Fruit fly (Drosophila melanogaster) whole organism, pupa: ENCODE measurements around the gene Pif1B.

Source experiments
- CG10348 ChIP-seq: fragments of 200-800 bp; sonication (Bioruptor generic); IDR thresholded peaks from 2 replicates; pipeline ENCODE4 v1.3.6; 2022; ENCODE audit warnings: missing biosample characterization, missing genetic modification characterization
- CG12605 ChIP-seq: fragments of 200-800 bp; sonication (Bioruptor generic); IDR thresholded peaks from 2 replicates; pipeline ENCODE4 v1.3.6; 2022; ENCODE audit warnings: missing biosample characterization, missing genetic modification characterization
- CG13204 ChIP-seq: fragments of 200-800 bp; sonication (Bioruptor generic); optimal IDR thresholded peaks from 2 replicates; lab custom pipeline; 2018; ENCODE audit warnings: missing biosample characterization, mild to moderate bottlenecking, missing genetic modification characterization, moderate library complexity
- CG14655 ChIP-seq: fragments of 200-800 bp; sonication (Bioruptor generic); optimal IDR thresholded peaks from 3 replicates; lab custom pipeline; 2017; ENCODE audit warnings: mild to moderate bottlenecking, missing biosample characterization, missing genetic modification reagents, missing genetic modification characterization
- CG15710 ChIP-seq: fragments of 200-800 bp; sonication (Bioruptor generic); optimal IDR thresholded peaks from 2 replicates; lab custom pipeline; 2018; ENCODE audit warnings: missing biosample characterization, mild to moderate bottlenecking, missing genetic modification characterization, moderate library complexity
- CG17806 ChIP-seq: fragments of 200-800 bp; sonication (Bioruptor generic); optimal IDR thresholded peaks from 2 replicates; lab custom pipeline; 2018; ENCODE audit warnings: missing biosample characterization, mild to moderate bottlenecking, missing genetic modification characterization, moderate library complexity
- CG32121 ChIP-seq: fragments of 200-800 bp; sonication (Bioruptor generic); IDR thresholded peaks from 2 replicates; pipeline ENCODE4 v1.3.6; 2022; ENCODE audit warnings: missing biosample characterization, missing genetic modification characterization
- CG34367 ChIP-seq: fragments of 200-800 bp; sonication (Bioruptor generic); optimal IDR thresholded peaks from 2 replicates; lab custom pipeline; 2018; ENCODE audit warnings: missing biosample characterization, mild to moderate bottlenecking, missing genetic modification characterization
- CG4496 ChIP-seq: fragments of 200-800 bp; sonication (Bioruptor generic); IDR thresholded peaks from 3 replicates; pipeline ENCODE4 v1.3.6; 2022; ENCODE audit warnings: missing biosample characterization, missing genetic modification characterization
- CG8159 ChIP-seq: fragments of 200-800 bp; sonication (Bioruptor generic); optimal IDR thresholded peaks from 3 replicates; lab custom pipeline; 2018; ENCODE audit warnings: missing biosample characterization, mild to moderate bottlenecking, missing genetic modification characterization, moderate library complexity
- CG8301 ChIP-seq: fragments of 200-800 bp; sonication (Bioruptor generic); optimal IDR thresholded peaks from 2 replicates; lab custom pipeline; 2018; ENCODE audit warnings: missing biosample characterization, mild to moderate bottlenecking, missing genetic modification characterization
- CG9948 ChIP-seq: fragments of 200-800 bp; sonication (Bioruptor generic); optimal IDR thresholded peaks from 2 replicates; lab custom pipeline; 2018; ENCODE audit warnings: missing biosample characterization, mild to moderate bottlenecking, missing genetic modification characterization, moderate library complexity
- D1 ChIP-seq: fragments of 200-800 bp; sonication (Bioruptor generic); optimal IDR thresholded peaks from 2 replicates; lab custom pipeline; 2018; ENCODE audit warnings: missing biosample characterization, mild to moderate bottlenecking, missing genetic modification characterization, moderate library complexity
- EcR ChIP-seq: fragments of 200-800 bp; sonication (Bioruptor generic); optimal IDR thresholded peaks from 3 replicates; lab custom pipeline; 2019; ENCODE audit warnings: missing biosample characterization, missing genetic modification characterization, mild to moderate bottlenecking, moderate library complexity, missing genetic modification reagents
- Ets98B ChIP-seq: fragments of 200-800 bp; sonication (Bioruptor generic); IDR thresholded peaks from 2 replicates; pipeline ENCODE4 v1.3.6; 2022; ENCODE audit warnings: missing biosample characterization, missing genetic modification characterization
- Pif1A ChIP-seq: fragments of 200-800 bp; sonication (Bioruptor generic); optimal IDR thresholded peaks from 3 replicates; lab custom pipeline; 2016; ENCODE audit warnings: missing biosample characterization, missing genetic modification characterization
- Pif1B ChIP-seq: fragments of 200-800 bp; sonication (Bioruptor generic); optimal IDR thresholded peaks from 3 replicates; lab custom pipeline; 2016; ENCODE audit warnings: missing biosample characterization, missing genetic modification characterization
- Snoo ChIP-seq: fragments of 200-800 bp; sonication (Bioruptor generic); optimal IDR thresholded peaks from 3 replicates; lab custom pipeline; 2017; ENCODE audit warnings: missing biosample characterization, mild to moderate bottlenecking, missing genetic modification characterization, inconsistent platforms
- fd96Ca ChIP-seq: fragments of 200-800 bp; sonication (Bioruptor generic); IDR thresholded peaks from 3 replicates; pipeline ENCODE4 v1.3.6; 2022; ENCODE audit warnings: missing biosample characterization, missing genetic modification characterization
- gl ChIP-seq: fragments of 200-800 bp; sonication (Bioruptor generic); optimal IDR thresholded peaks from 2 replicates; lab custom pipeline; 2018; ENCODE audit warnings: missing biosample characterization, mild to moderate bottlenecking, missing genetic modification characterization
- rn ChIP-seq: fragments of 200-800 bp; sonication (Bioruptor generic); IDR thresholded peaks from 2 replicates; pipeline ENCODE4 v1.3.6; 2022; ENCODE audit warnings: missing biosample characterization, missing genetic modification characterization

The Pif1B gene

dm6 chr3R:8793726-8794125 lies 7.2 kb downstream of the Pif1B start:
- peak; percentile 19 for TF ChIP-seq CG13204
- 0 out of 3 replicates have a peak, but pooled peaks have one; percentile 17 for TF ChIP-seq fd96Ca (GFP tag; lab: Robert Waterston, UW)
- no peak for TF ChIP-seq CG8159 (tag; lab: Kevin White, UChicago)
- TF ChIP-seq, all 21 proteins: peak for 2

dm6 chr3R:8792463-8793175 lies 8.4 kb downstream of the Pif1B start:
- TF ChIP-seq CG12605 (GFP tag; lab: Robert Waterston, UW): peak; percentile 83
- peak; percentile 52 for TF ChIP-seq CG34367 (tag; lab: Kevin White, UChicago)
- peak; percentile 82 for TF ChIP-seq Pif1B (GFP tag; lab: Kevin White, UChicago)
- TF ChIP-seq CG8301: peak; percentile 55
- TF ChIP-seq CG9948: peak; percentile 17
- peak; percentile 73 for TF ChIP-seq Pif1A
- TF ChIP-seq CG15710: peak; percentile 34
- TF ChIP-seq CG13204: peak; percentile 95
- TF ChIP-seq D1 (tag; lab: Kevin White, UChicago): no peak
- TF ChIP-seq gl (tag; lab: Kevin White, UChicago): peak; percentile 79
- TF ChIP-seq CG17806: peak; percentile 31
- peak; percentile 50 for TF ChIP-seq CG8159 (tag; lab: Kevin White, UChicago)
- no peak for TF ChIP-seq CG10348 (GFP tag; lab: Robert Waterston, UW)
- TF ChIP-seq Snoo (tag; lab: Kevin White, UChicago): no peak
- peak; percentile 48 for TF ChIP-seq EcR (GFP tag; lab: Kevin White, UChicago)
- TF ChIP-seq CG14655: peak; percentile 69
- no peak for TF ChIP-seq CG32121 (GFP tag; lab: Robert Waterston, UW)
- TF ChIP-seq Ets98B (GFP tag; lab: Robert Waterston, UW): peak; percentile 63
- 0 out of 3 replicates have a peak, but pooled peaks have one; percentile 52 for TF ChIP-seq fd96Ca (GFP tag; lab: Robert Waterston, UW)
- peak; percentile 65 for TF ChIP-seq CG4496 (GFP tag; lab: Robert Waterston, UW)
- TF ChIP-seq rn: no peak

- TF ChIP-seq CG14655 (peak; percentile 89), rn (peak; percentile 87), CG4496 (GFP tag; lab: Robert Waterston, UW) (peak; percentile 96), CG34367 (tag; lab: Kevin White, UChicago) (peak; percentile 76), CG15710 (peak; percentile 78), CG13204 (no peak), CG12605 (GFP tag; lab: Robert Waterston, UW) (peak; percentile 91), Pif1B (GFP tag; lab: Kevin White, UChicago) (peak; percentile 98), gl (tag; lab: Kevin White, UChicago) (peak; percentile 41), CG8301 (peak; percentile 82), CG10348 (GFP tag; lab: Robert Waterston, UW) (no peak), D1 (tag; lab: Kevin White, UChicago) (no peak), EcR (GFP tag; lab: Kevin White, UChicago) (no peak), CG9948 (peak; percentile 82), fd96Ca (GFP tag; lab: Robert Waterston, UW) (peak; percentile 94), CG32121 (GFP tag; lab: Robert Waterston, UW) (peak; percentile 90), CG8159 (tag; lab: Kevin White, UChicago) (peak; percentile 82), CG17806 (peak; percentile 77), Pif1A (peak; percentile 97), Snoo (tag; lab: Kevin White, UChicago) (peak; percentile 27), Ets98B (GFP tag; lab: Robert Waterston, UW) (peak; percentile 95)
- TF ChIP-seq, all 21 proteins: peak for 17
These were observed 12.1 kb downstream of the Pif1B start for dm6 chr3R:8788722-8789400.

- TF ChIP-seq gl (tag; lab: Kevin White, UChicago) (peak; percentile 8), CG4496 (GFP tag; lab: Robert Waterston, UW) (no peak), CG9948 (no peak), EcR (GFP tag; lab: Kevin White, UChicago) (no peak), CG13204 (no peak), Ets98B (GFP tag; lab: Robert Waterston, UW) (no peak), CG32121 (GFP tag; lab: Robert Waterston, UW) (no peak), CG15710 (no peak), rn (no peak), CG34367 (tag; lab: Kevin White, UChicago) (no peak), CG14655 (peak; percentile 75), fd96Ca (GFP tag; lab: Robert Waterston, UW) (no peak), CG8301 (no peak), D1 (tag; lab: Kevin White, UChicago) (no peak), Pif1A (no peak), Snoo (tag; lab: Kevin White, UChicago) (no peak), CG12605 (GFP tag; lab: Robert Waterston, UW) (no peak)
These were observed 13.3 kb downstream of the Pif1B start for dm6 chr3R:8787538-8788282.

- TF ChIP-seq EcR (GFP tag; lab: Kevin White, UChicago) (peak; percentile 82), CG17806 (no peak), CG32121 (GFP tag; lab: Robert Waterston, UW) (no peak), CG4496 (GFP tag; lab: Robert Waterston, UW) (0 out of 3 replicates have a peak, but pooled peaks have one; percentile 23)
These were observed 15.5 kb downstream of the Pif1B start for dm6 chr3R:8785451-8785850.
